Worm (Caenorhabditis elegans) whole organism, L2 larva: ENCODE results near the gene ddx-15.

Experiments
- C34F6.9 ChIP-seq: fragments of 150-350 bp; optimal IDR thresholded peaks from 2 replicates; lab custom pipeline; 2014; ENCODE audit warnings: missing biosample characterization, missing genetic modification characterization
- F13H6.1 ChIP-seq: sonication (generic microtip); optimal IDR thresholded peaks from 2 replicates; lab custom pipeline; 2016; ENCODE audit warnings: missing genetic modification characterization, missing compliant biosample characterization
- R02D3.7 ChIP-seq: fragments of 150-350 bp; optimal IDR thresholded peaks from 2 replicates; lab custom pipeline; 2014; ENCODE audit warnings: missing biosample characterization, missing genetic modification characterization
- alr-1 ChIP-seq: fragments of 150-350 bp; optimal IDR thresholded peaks from 2 replicates; lab custom pipeline; 2014; ENCODE audit warnings: missing biosample characterization, missing genetic modification characterization
- aly-2 ChIP-seq: fragments of 150-350 bp; optimal IDR thresholded peaks from 2 replicates; lab custom pipeline; 2014; ENCODE audit warnings: missing biosample characterization, missing genetic modification characterization
- ama-1 ChIP-seq: fragments of 150-350 bp; optimal IDR thresholded peaks from 2 replicates; lab custom pipeline; 2018; ENCODE audit warnings: inconsistent platforms
- blmp-1 ChIP-seq: sonication (generic microtip); optimal IDR thresholded peaks from 2 replicates; lab custom pipeline; 2017; ENCODE audit warnings: missing genetic modification characterization, mild to moderate bottlenecking, missing compliant biosample characterization, antibody characterized with exemption, moderate library complexity; ENCODE audit not compliant: insufficient read depth
- ceh-16 ChIP-seq: fragments of 150-350 bp; optimal IDR thresholded peaks from 2 replicates; lab custom pipeline; 2014; ENCODE audit warnings: missing biosample characterization, missing genetic modification characterization
- ceh-82 ChIP-seq: fragments of 150-350 bp; optimal IDR thresholded peaks from 2 replicates; lab custom pipeline; 2014; ENCODE audit warnings: missing biosample characterization, missing genetic modification characterization
- egl-27 ChIP-seq: sonication (generic microtip); optimal IDR thresholded peaks from 3 replicates; lab custom pipeline; 2017; ENCODE audit warnings: missing biosample characterization, missing genetic modification reagents, missing genetic modification characterization
- elt-3 ChIP-seq: sonication (generic microtip); optimal IDR thresholded peaks from 2 replicates; lab custom pipeline; 2017; ENCODE audit warnings: missing biosample characterization, missing genetic modification characterization
- fos-1 ChIP-seq: fragments of 150-350 bp; optimal IDR thresholded peaks from 2 replicates; lab custom pipeline; 2014; ENCODE audit warnings: missing biosample characterization, missing genetic modification characterization
- lin-11 ChIP-seq: fragments of 150-350 bp; sonication (generic microtip); optimal IDR thresholded peaks from 2 replicates; lab custom pipeline; 2014; ENCODE audit warnings: missing biosample characterization, missing genetic modification characterization, inconsistent platforms, mixed read lengths
- lin-13 ChIP-seq: fragments of 150-350 bp; optimal IDR thresholded peaks from 2 replicates; lab custom pipeline; 2014; ENCODE audit warnings: missing biosample characterization, missing genetic modification reagents, missing genetic modification characterization
- lsy-2 ChIP-seq, 2 experiments: fragments of 150-350 bp in 1 of 2; sonication (generic microtip) in 1 of 2; optimal IDR thresholded peaks; 2 replicates each; lab custom pipeline; 2014 to 2017; ENCODE audit warnings: missing biosample characterization in 2 of 2, missing genetic modification characterization in 2 of 2
- mdl-1 ChIP-seq, 2 experiments: fragments of 150-350 bp in 1 of 2; sonication (generic microtip) in 1 of 2; optimal IDR thresholded peaks; 2 replicates each; lab custom pipeline; 2017; ENCODE audit warnings: missing biosample characterization in 2 of 2, missing genetic modification characterization in 2 of 2
- nhr-12 ChIP-seq: fragments of 150-350 bp; optimal IDR thresholded peaks from 2 replicates; lab custom pipeline; 2014; ENCODE audit warnings: missing biosample characterization, missing genetic modification characterization
- nhr-129 ChIP-seq: fragments of 150-350 bp; optimal IDR thresholded peaks from 2 replicates; lab custom pipeline; 2014; ENCODE audit warnings: missing biosample characterization, missing genetic modification characterization
- nhr-23 ChIP-seq: fragments of 150-350 bp; optimal IDR thresholded peaks from 2 replicates; lab custom pipeline; 2014; ENCODE audit warnings: missing biosample characterization, missing genetic modification reagents, missing genetic modification characterization
- nhr-25 ChIP-seq: fragments of 150-350 bp; sonication (generic microtip); optimal IDR thresholded peaks from 3 replicates; lab custom pipeline; 2014; ENCODE audit warnings: missing biosample characterization, missing genetic modification characterization
- nhr-6 ChIP-seq: fragments of 150-350 bp; optimal IDR thresholded peaks from 2 replicates; lab custom pipeline; 2014; ENCODE audit warnings: missing biosample characterization, missing genetic modification characterization
- nhr-77 ChIP-seq: fragments of 150-350 bp; optimal IDR thresholded peaks from 2 replicates; lab custom pipeline; 2014; ENCODE audit warnings: missing biosample characterization, missing genetic modification characterization
- peb-1 ChIP-seq: fragments of 150-350 bp; optimal IDR thresholded peaks from 2 replicates; lab custom pipeline; 2014; ENCODE audit warnings: missing biosample characterization, missing genetic modification characterization
- sem-4 ChIP-seq: fragments of 150-350 bp; optimal IDR thresholded peaks from 2 replicates; lab custom pipeline; 2014; ENCODE audit warnings: missing biosample characterization, missing genetic modification reagents, missing genetic modification characterization
- skn-1 ChIP-seq: sonication (generic microtip); optimal IDR thresholded peaks from 2 replicates; lab custom pipeline; 2017; ENCODE audit warnings: missing biosample characterization, missing genetic modification characterization
- sma-3 ChIP-seq: sonication (generic microtip); optimal IDR thresholded peaks from 2 replicates; lab custom pipeline; 2016; ENCODE audit warnings: missing genetic modification reagents, missing genetic modification characterization, missing compliant biosample characterization
- sma-9 ChIP-seq, 2 experiments: fragments of 150-350 bp in 1 of 2; sonication (generic microtip) in 1 of 2; optimal IDR thresholded peaks; 2 replicates each; lab custom pipeline; 2014 to 2016; ENCODE audit warnings: missing genetic modification characterization in 2 of 2, mild to moderate bottlenecking in 1 of 2, missing biosample characterization in 1 of 2, missing compliant biosample characterization in 1 of 2, missing genetic modification reagents in 1 of 2, moderate library complexity in 1 of 2
- snpc-4 ChIP-seq: fragments of 150-350 bp; optimal IDR thresholded peaks from 2 replicates; lab custom pipeline; 2014; ENCODE audit warnings: missing biosample characterization, missing genetic modification characterization
- unc-39 ChIP-seq: fragments of 150-350 bp; optimal IDR thresholded peaks from 2 replicates; lab custom pipeline; 2014; ENCODE audit warnings: missing biosample characterization, missing genetic modification characterization
- unc-55 ChIP-seq: fragments of 150-350 bp; sonication (generic microtip); optimal IDR thresholded peaks from 3 replicates; lab custom pipeline; 2014; ENCODE audit warnings: missing biosample characterization, missing genetic modification reagents, missing genetic modification characterization
- unc-62 ChIP-seq: fragments of 150-350 bp; optimal IDR thresholded peaks from 2 replicates; lab custom pipeline; 2014; ENCODE audit warnings: missing biosample characterization, missing genetic modification reagents, missing genetic modification characterization
- zag-1 ChIP-seq: fragments of 150-350 bp; optimal IDR thresholded peaks from 2 replicates; lab custom pipeline; 2014; ENCODE audit warnings: missing biosample characterization, missing genetic modification characterization
- ztf-1 ChIP-seq: fragments of 200-800 bp; sonication (Bioruptor generic); conservative IDR thresholded peaks from 2 replicates; pipeline ENCODE4 v1.3.6; 2022; ENCODE audit warnings: missing genetic modification characterization, missing compliant biosample characterization
- ztf-11 ChIP-seq: sonication (generic microtip); optimal IDR thresholded peaks from 2 replicates; lab custom pipeline; 2017; ENCODE audit warnings: missing biosample characterization, missing genetic modification characterization

Gene ddx-15

ce11 chrIII:5568265-5568664, 23.3 kb downstream of the ddx-15 start:
- TF ChIP-seq nhr-23 (tag; lab: Kevin White, UChicago) (no peak), ceh-82 (tag; lab: Kevin White, UChicago) (no peak), C34F6.9 (no peak), nhr-12 (tag; lab: Kevin White, UChicago) (no peak)

ce11 chrIII:5566496-5566895, 25.0 kb downstream of the ddx-15 start:
- TF ChIP-seq lsy-2 (tag; optimal IDR thresholded peaks at IDR 0.05; lab: Kevin White, UChicago) (no peak), unc-55 (GFP tag; lab: Kevin White, UChicago) (no peak), ceh-82 (tag; lab: Kevin White, UChicago) (no peak), F13H6.1 (tag; lab: Kevin White, UChicago) (no peak), ama-1 (lab: Kevin White, UChicago) (no peak), sem-4 (tag; lab: Kevin White, UChicago) (no peak), nhr-6 (tag; lab: Kevin White, UChicago) (no peak), aly-2 (no peak), lin-13 (GFP tag; lab: Kevin White, UChicago) (no peak), skn-1 (no peak), sma-9 (GFP tag; optimal IDR thresholded peaks at IDR 0.05; lab: Kevin White, UChicago) (no peak), sma-9 (tag; optimal IDR thresholded peaks at IDR 0.05; lab: Kevin White, UChicago) (no peak), ztf-11 (tag; lab: Kevin White, UChicago) (no peak), peb-1 (tag; lab: Kevin White, UChicago) (no peak), blmp-1 (no peak), C34F6.9 (no peak), nhr-77 (no peak), mdl-1 (tag; optimal IDR thresholded peaks at IDR 0.05; lab: Kevin White, UChicago) (no peak), snpc-4 (tag; lab: Kevin White, UChicago) (no peak)

- TF ChIP-seq alr-1 (tag; lab: Kevin White, UChicago) (no peak), nhr-129 (tag; lab: Kevin White, UChicago) (peak; percentile 29)
Measured at ce11 chrIII:5565699-5566098, 25.8 kb downstream of the ddx-15 start.

ce11 chrIII:5564799-5565198, 26.7 kb downstream of the ddx-15 start, which contains the start of gene mlc-3:
Gene mlc-3, plus strand, starts transcription at chrIII:5565025.
- TF ChIP-seq F13H6.1 (tag; lab: Kevin White, UChicago) = peak; percentile 49
- no peak for TF ChIP-seq ceh-16 (tag; lab: Kevin White, UChicago)
- TF ChIP-seq sma-9 (GFP tag; optimal IDR thresholded peaks at IDR 0.05; lab: Kevin White, UChicago) = peak; percentile 20
- TF ChIP-seq sma-9 (tag; optimal IDR thresholded peaks at IDR 0.05; lab: Kevin White, UChicago) = no peak
- no peak for TF ChIP-seq unc-39 (tag; lab: Kevin White, UChicago)
- no peak for TF ChIP-seq lin-11 (tag; lab: Kevin White, UChicago)
- TF ChIP-seq skn-1 = no peak
- peak; percentile 25 for TF ChIP-seq nhr-129 (tag; lab: Kevin White, UChicago)
- no peak for TF ChIP-seq aly-2
- TF ChIP-seq ama-1 (lab: Kevin White, UChicago) = peak; percentile 47
- TF ChIP-seq nhr-25 (tag; lab: Kevin White, UChicago) = no peak
- TF ChIP-seq fos-1 (tag; lab: Kevin White, UChicago) = no peak
- TF ChIP-seq lsy-2 (tag; optimal IDR thresholded peaks at IDR 0.05; lab: Kevin White, UChicago) = no peak
- TF ChIP-seq alr-1 (tag; lab: Kevin White, UChicago) = no peak
- TF ChIP-seq nhr-77 = no peak

ce11 chrIII:5564325-5564724, 27.2 kb downstream of the ddx-15 start:
- TF ChIP-seq C34F6.9 (no peak), ceh-16 (tag; lab: Kevin White, UChicago) (no peak), unc-62 (GFP tag; lab: Kevin White, UChicago) (no peak), zag-1 (tag; lab: Kevin White, UChicago) (no peak), R02D3.7 (tag; lab: Kevin White, UChicago) (no peak), blmp-1 (no peak), ztf-1 (no peak), egl-27 (tag; lab: Kevin White, UChicago) (no peak), nhr-6 (tag; lab: Kevin White, UChicago) (no peak), sma-3 (GFP tag; lab: Kevin White, UChicago) (no peak), mdl-1 (tag; optimal IDR thresholded peaks at IDR 0.05; lab: Kevin White, UChicago) (no peak), elt-3 (no peak), sma-9 (GFP tag; optimal IDR thresholded peaks at IDR 0.05; lab: Kevin White, UChicago) (no peak), sma-9 (tag; optimal IDR thresholded peaks at IDR 0.05; lab: Kevin White, UChicago) (no peak)
